Fruit fly (Drosophila melanogaster): ENCODE measurements around the gene Cow.
A peak's percentile ranks its signal among the peaks of the same experiment; 100 is the strongest.

Gene Cow

DNA sequence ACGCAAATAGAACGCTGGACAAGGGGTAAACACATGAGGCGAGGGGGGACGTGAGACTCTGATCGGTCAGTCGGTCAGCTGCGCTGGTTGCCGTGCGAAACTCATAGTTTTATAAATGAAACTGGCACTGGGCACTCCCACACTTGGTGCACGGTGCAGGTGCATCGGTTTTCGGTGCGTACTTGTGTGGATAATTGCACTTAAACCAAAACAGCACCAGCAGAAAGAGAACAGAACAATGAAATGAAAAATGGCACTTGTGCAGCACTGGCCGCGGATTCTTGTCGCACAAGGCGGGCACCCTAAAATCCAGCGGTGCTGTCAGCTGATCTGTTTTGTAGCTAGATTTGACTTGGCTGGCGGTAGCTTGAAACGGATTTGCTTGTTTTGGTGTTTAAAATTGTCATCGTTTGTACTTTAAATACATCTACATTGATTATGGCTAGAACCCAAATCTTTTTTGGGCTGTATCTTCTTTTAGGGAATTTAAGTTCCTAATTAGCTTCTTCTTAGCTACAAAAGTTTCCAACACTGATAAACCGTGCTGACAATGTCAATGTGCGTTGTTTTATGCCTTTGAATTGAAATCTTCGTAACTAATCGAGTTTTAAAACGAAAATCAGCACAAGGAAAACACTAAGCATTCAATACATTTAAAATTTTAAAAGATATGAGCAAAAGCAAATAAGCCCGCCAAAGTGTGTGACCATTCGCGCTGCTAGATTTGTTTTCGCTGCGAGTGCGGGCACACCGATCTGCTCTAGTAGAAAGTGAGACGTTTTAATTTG is 5.3 kb upstream of the Cow start, which contains the start of the genes Rassf and CenB1A:
Rassf (minus strand) TSS at position 249 of the 788 bp plus-strand sequence.
CenB1A (plus strand) TSS at position 718 of the 788 bp plus-strand sequence.
- TF ChIP-seq CG17801 (GFP tag; optimal IDR thresholded peaks at IDR 0.05; ENCODE audit: partially characterized antibody), result no peak

- TF ChIP-seq CG17801 (GFP tag; optimal IDR thresholded peaks at IDR 0.05; ENCODE audit: partially characterized antibody), result no peak
Observed at dm6 chr3R:23110724-23111123, 1.8 kb downstream of the Cow start.

- no peak for TF ChIP-seq CG17801 (GFP tag; optimal IDR thresholded peaks at IDR 0.05; ENCODE audit: partially characterized antibody)
Observed at dm6 chr3R:23099233-23099632, 13.3 kb downstream of the Cow start, which contains the start of gene CG6738. TSS of gene CG6738 (plus strand) at chr3R:23099533.

DNA sequence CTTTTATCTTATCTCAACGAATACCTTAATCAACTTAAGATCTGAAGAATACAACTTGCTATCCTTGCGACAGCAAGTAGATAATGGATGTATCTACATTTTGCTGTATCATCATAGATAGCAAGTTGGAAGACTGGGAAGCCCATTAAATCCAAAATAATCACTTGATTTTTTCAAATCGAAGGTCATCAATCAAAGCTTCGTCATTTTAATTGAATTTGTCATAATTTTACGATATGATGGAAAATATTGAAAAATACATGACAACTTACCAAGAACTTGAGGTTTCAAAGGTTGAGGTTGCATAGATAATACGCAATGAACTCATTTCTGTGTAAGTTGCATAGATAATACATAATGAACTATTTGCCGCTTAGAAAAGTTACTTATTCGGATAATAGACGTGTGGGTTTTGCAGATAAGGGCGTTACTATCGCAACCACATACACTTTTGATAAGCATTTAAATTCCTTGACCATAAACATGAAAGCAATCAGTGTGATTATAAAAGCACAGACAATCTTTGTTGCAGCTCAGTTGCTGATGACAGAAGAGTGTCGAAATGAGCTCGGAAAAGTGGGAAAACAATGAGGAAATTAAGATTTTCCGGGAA is 15.2 kb downstream of the Cow start, which contains the start of gene CG6733:
CG6733 (plus strand) TSS at position 532 of the 613 bp plus-strand sequence.
- no peak for TF ChIP-seq CG17801 (GFP tag; optimal IDR thresholded peaks at IDR 0.05; ENCODE audit: partially characterized antibody)

- no peak for TF ChIP-seq CG17801 (GFP tag; optimal IDR thresholded peaks at IDR 0.05; ENCODE audit: partially characterized antibody)
Observed at dm6 chr3R:23095346-23095745, 17.2 kb downstream of the Cow start, which contains the start of gene CG17109. TSS of gene CG17109 (plus strand) at chr3R:23095690.

- TF ChIP-seq CG17801 (GFP tag; optimal IDR thresholded peaks at IDR 0.05; ENCODE audit: partially characterized antibody), result peak; percentile 46
Observed at dm6 chr3R:23091586-23092228, 20.8 kb downstream of the Cow start, which contains the start of the genes CG17110 and CG6726. TSS of gene CG17110 (plus strand) at chr3R:23091724. TSS of gene CG6726 (plus strand) at chr3R:23091724.

- no peak for TF ChIP-seq CG17801 (GFP tag; optimal IDR thresholded peaks at IDR 0.05; ENCODE audit: partially characterized antibody)
Observed at dm6 chr3R:23088252-23088651, 24.3 kb downstream of the Cow start.

DNA sequence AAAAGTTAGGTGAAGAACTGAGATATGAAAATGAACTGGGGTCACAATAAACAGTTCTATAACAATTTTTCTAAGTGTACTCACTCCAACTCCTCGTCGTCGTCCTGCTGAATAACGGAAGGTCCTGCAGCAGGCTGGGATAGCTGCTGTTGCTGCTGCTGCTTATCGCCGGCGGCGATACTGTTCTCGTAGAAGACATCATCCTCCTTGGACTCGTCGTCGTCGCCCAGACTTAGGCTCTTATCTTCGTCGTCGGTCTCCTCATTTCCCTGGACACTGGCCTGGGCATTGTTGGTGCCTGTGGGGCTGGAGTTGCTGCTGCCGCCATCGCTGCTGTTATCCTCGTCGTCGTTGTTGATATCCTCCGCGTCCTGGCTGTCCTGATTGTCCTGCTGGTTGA is 31.3 kb downstream of the Cow start:
- no peak for TF ChIP-seq CG17801 (GFP tag; optimal IDR thresholded peaks at IDR 0.05; ENCODE audit: partially characterized antibody)

DNA sequence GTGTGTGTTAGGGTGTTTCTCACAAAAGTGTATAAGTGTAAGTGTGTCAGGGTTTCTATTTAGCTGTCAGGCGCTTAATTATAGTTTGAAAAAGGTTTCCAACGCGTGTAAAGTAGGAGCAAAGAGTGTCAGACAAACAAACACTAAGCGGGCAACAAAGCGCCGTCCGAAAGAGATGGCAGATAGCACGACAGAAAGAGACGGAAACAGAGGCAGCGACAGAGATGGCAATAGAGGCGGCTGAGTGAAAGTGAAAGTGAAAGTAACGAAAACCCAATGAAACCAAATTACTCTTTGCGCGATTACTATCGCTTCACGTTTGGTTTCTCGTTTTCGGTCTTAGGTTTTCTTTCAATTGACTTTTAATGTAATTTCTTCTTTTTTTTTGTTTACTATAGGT is 38.0 kb downstream of the Cow start:
- TF ChIP-seq CG17801 (GFP tag; optimal IDR thresholded peaks at IDR 0.05; ENCODE audit: partially characterized antibody), result no peak

- TF ChIP-seq CG17801 (GFP tag; optimal IDR thresholded peaks at IDR 0.05; ENCODE audit: partially characterized antibody), result no peak
Observed at dm6 chr3R:23067209-23067826, 45.2 kb downstream of the Cow start, which contains the start of gene CG17111. TSS of gene CG17111 (minus strand) at chr3R:23067259.

DNA sequence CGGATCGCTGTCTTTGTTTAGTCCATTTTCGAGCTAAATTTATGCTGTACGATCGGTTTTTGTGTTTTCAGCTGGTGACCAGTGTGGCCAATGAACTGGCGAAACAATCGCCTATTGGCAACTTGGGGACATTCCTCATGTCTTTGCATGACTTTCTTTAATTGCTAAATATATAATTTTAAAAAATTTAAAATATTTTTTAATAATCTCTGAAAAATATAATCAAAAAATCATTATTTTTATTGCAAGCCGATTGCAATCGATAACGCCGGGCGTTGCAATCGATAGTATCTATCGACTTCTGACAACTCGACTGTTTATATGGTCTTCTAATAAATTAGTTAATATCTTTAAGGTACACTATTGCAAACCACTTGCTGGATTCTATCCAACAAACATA is 51.3 kb downstream of the Cow start, which contains the start of the genes sav and Ublcp1:
sav (minus strand) TSS at position 96 of the 400 bp plus-strand sequence.
Ublcp1 (plus strand) TSS at position 285 of the 400 bp plus-strand sequence.
- TF ChIP-seq CG17801 (GFP tag; optimal IDR thresholded peaks at IDR 0.05; ENCODE audit: partially characterized antibody), result peak; percentile 50

dm6 chr3R:23060166-23060565 is 52.4 kb downstream of the Cow start:
- no peak for TF ChIP-seq CG17801 (GFP tag; optimal IDR thresholded peaks at IDR 0.05; ENCODE audit: partially characterized antibody)

- no peak for TF ChIP-seq CG17801 (GFP tag; optimal IDR thresholded peaks at IDR 0.05; ENCODE audit: partially characterized antibody)
Observed at dm6 chr3R:23058858-23059257, 53.7 kb downstream of the Cow start, which contains the start of gene Ctns. TSS of gene Ctns (minus strand) at chr3R:23058958.

dm6 chr3R:23057390-23057789 is 55.1 kb downstream of the Cow start:
- no peak for TF ChIP-seq CG17801 (GFP tag; optimal IDR thresholded peaks at IDR 0.05; ENCODE audit: partially characterized antibody)

DNA sequence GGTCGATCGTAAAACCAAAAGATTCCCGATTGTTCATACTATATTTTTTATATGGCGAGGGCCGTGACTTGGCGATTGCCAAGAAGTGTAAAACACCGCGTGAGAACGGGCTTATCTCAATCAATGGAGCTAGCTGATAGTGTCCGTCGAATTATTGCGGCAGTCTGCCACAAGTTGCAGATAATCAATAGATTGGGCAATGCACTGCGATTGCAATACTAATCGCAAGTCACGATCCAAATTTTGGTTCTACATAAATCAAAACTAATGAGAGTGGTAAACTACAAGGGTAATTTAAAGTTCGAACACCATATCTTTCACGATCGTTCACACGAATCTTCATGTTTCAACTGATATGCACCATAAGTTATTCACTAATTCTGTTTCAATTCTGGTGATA is 55.8 kb downstream of the Cow start:
- TF ChIP-seq CG17801 (GFP tag; optimal IDR thresholded peaks at IDR 0.05; ENCODE audit: partially characterized antibody), result no peak

Measured in ovary, adult (tissue).